Worm (Caenorhabditis elegans) whole organism, L2 larva: ENCODE results near the gene M153.5.

Source experiments
- C34F6.9 ChIP-seq: fragments of 150-350 bp; optimal IDR thresholded peaks from 2 replicates; lab custom pipeline; 2014; ENCODE audit warnings: missing biosample characterization, missing genetic modification characterization
- Y55F3AM.14 ChIP-seq: fragments of 200-800 bp; sonication (Bioruptor generic); optimal IDR thresholded peaks from 2 replicates; lab custom pipeline; 2018; ENCODE audit warnings: mild to moderate bottlenecking, missing genetic modification characterization, missing compliant biosample characterization
- ZK546.5 ChIP-seq: sonication (generic microtip); optimal IDR thresholded peaks from 2 replicates; lab custom pipeline; 2017; ENCODE audit warnings: missing biosample characterization, missing genetic modification characterization
- aly-2 ChIP-seq: fragments of 150-350 bp; optimal IDR thresholded peaks from 2 replicates; lab custom pipeline; 2014; ENCODE audit warnings: missing biosample characterization, missing genetic modification characterization
- ama-1 ChIP-seq: fragments of 150-350 bp; optimal IDR thresholded peaks from 2 replicates; lab custom pipeline; 2018; ENCODE audit warnings: inconsistent platforms
- blmp-1 ChIP-seq: sonication (generic microtip); optimal IDR thresholded peaks from 2 replicates; lab custom pipeline; 2017; ENCODE audit warnings: missing genetic modification characterization, mild to moderate bottlenecking, missing compliant biosample characterization, antibody characterized with exemption, moderate library complexity; ENCODE audit not compliant: insufficient read depth
- ceh-16 ChIP-seq: fragments of 150-350 bp; optimal IDR thresholded peaks from 2 replicates; lab custom pipeline; 2014; ENCODE audit warnings: missing biosample characterization, missing genetic modification characterization
- ceh-82 ChIP-seq: fragments of 150-350 bp; optimal IDR thresholded peaks from 2 replicates; lab custom pipeline; 2014; ENCODE audit warnings: missing biosample characterization, missing genetic modification characterization
- egl-27 ChIP-seq: sonication (generic microtip); optimal IDR thresholded peaks from 3 replicates; lab custom pipeline; 2017; ENCODE audit warnings: missing biosample characterization, missing genetic modification reagents, missing genetic modification characterization
- elt-1 ChIP-seq: fragments of 150-350 bp; optimal IDR thresholded peaks from 2 replicates; lab custom pipeline; 2014; ENCODE audit warnings: missing biosample characterization, missing genetic modification characterization
- gmeb-1 ChIP-seq: fragments of 150-350 bp; optimal IDR thresholded peaks from 2 replicates; lab custom pipeline; 2014; ENCODE audit warnings: missing biosample characterization, missing genetic modification characterization
- lin-11 ChIP-seq: fragments of 150-350 bp; sonication (generic microtip); optimal IDR thresholded peaks from 2 replicates; lab custom pipeline; 2014; ENCODE audit warnings: missing biosample characterization, missing genetic modification characterization, inconsistent platforms, mixed read lengths
- lin-13 ChIP-seq: fragments of 150-350 bp; optimal IDR thresholded peaks from 2 replicates; lab custom pipeline; 2014; ENCODE audit warnings: missing biosample characterization, missing genetic modification reagents, missing genetic modification characterization
- lin-39 ChIP-seq: fragments of 150-350 bp; optimal IDR thresholded peaks from 2 replicates; lab custom pipeline; 2014; ENCODE audit warnings: missing biosample characterization, missing genetic modification reagents, missing genetic modification characterization
- lsy-2 ChIP-seq, 2 experiments: fragments of 150-350 bp in 1 of 2; sonication (generic microtip) in 1 of 2; optimal IDR thresholded peaks; 2 replicates each; lab custom pipeline; 2014 to 2017; ENCODE audit warnings: missing biosample characterization in 2 of 2, missing genetic modification characterization in 2 of 2
- mbf-1 ChIP-seq: sonication (generic microtip); optimal IDR thresholded peaks from 2 replicates; lab custom pipeline; 2017; ENCODE audit warnings: missing biosample characterization, missing genetic modification characterization
- nhr-11 ChIP-seq: fragments of 150-350 bp; optimal IDR thresholded peaks from 2 replicates; lab custom pipeline; 2014; ENCODE audit warnings: missing biosample characterization, missing genetic modification characterization
- nhr-12 ChIP-seq: fragments of 150-350 bp; optimal IDR thresholded peaks from 2 replicates; lab custom pipeline; 2014; ENCODE audit warnings: missing biosample characterization, missing genetic modification characterization
- nhr-129 ChIP-seq: fragments of 150-350 bp; optimal IDR thresholded peaks from 2 replicates; lab custom pipeline; 2014; ENCODE audit warnings: missing biosample characterization, missing genetic modification characterization
- nhr-21 ChIP-seq: fragments of 150-350 bp; optimal IDR thresholded peaks from 2 replicates; lab custom pipeline; 2014; ENCODE audit warnings: missing biosample characterization, missing genetic modification characterization
- nhr-237 ChIP-seq: fragments of 150-350 bp; optimal IDR thresholded peaks from 2 replicates; lab custom pipeline; 2014; ENCODE audit warnings: missing biosample characterization, missing genetic modification characterization
- nhr-25 ChIP-seq: fragments of 150-350 bp; sonication (generic microtip); optimal IDR thresholded peaks from 3 replicates; lab custom pipeline; 2014; ENCODE audit warnings: missing biosample characterization, missing genetic modification characterization
- nhr-6 ChIP-seq: fragments of 150-350 bp; optimal IDR thresholded peaks from 2 replicates; lab custom pipeline; 2014; ENCODE audit warnings: missing biosample characterization, missing genetic modification characterization
- nhr-77 ChIP-seq: fragments of 150-350 bp; optimal IDR thresholded peaks from 2 replicates; lab custom pipeline; 2014; ENCODE audit warnings: missing biosample characterization, missing genetic modification characterization
- peb-1 ChIP-seq: fragments of 150-350 bp; optimal IDR thresholded peaks from 2 replicates; lab custom pipeline; 2014; ENCODE audit warnings: missing biosample characterization, missing genetic modification characterization
- sem-4 ChIP-seq: fragments of 150-350 bp; optimal IDR thresholded peaks from 2 replicates; lab custom pipeline; 2014; ENCODE audit warnings: missing biosample characterization, missing genetic modification reagents, missing genetic modification characterization
- skn-1 ChIP-seq: sonication (generic microtip); optimal IDR thresholded peaks from 2 replicates; lab custom pipeline; 2017; ENCODE audit warnings: missing biosample characterization, missing genetic modification characterization
- sma-3 ChIP-seq: sonication (generic microtip); optimal IDR thresholded peaks from 2 replicates; lab custom pipeline; 2016; ENCODE audit warnings: missing genetic modification reagents, missing genetic modification characterization, missing compliant biosample characterization
- sma-9 ChIP-seq, 2 experiments: fragments of 150-350 bp in 1 of 2; sonication (generic microtip) in 1 of 2; optimal IDR thresholded peaks; 2 replicates each; lab custom pipeline; 2014 to 2016; ENCODE audit warnings: missing genetic modification characterization in 2 of 2, mild to moderate bottlenecking in 1 of 2, missing biosample characterization in 1 of 2, missing compliant biosample characterization in 1 of 2, missing genetic modification reagents in 1 of 2, moderate library complexity in 1 of 2
- snpc-4 ChIP-seq: fragments of 150-350 bp; optimal IDR thresholded peaks from 2 replicates; lab custom pipeline; 2014; ENCODE audit warnings: missing biosample characterization, missing genetic modification characterization
- unc-39 ChIP-seq: fragments of 150-350 bp; optimal IDR thresholded peaks from 2 replicates; lab custom pipeline; 2014; ENCODE audit warnings: missing biosample characterization, missing genetic modification characterization
- unc-62 ChIP-seq: fragments of 150-350 bp; optimal IDR thresholded peaks from 2 replicates; lab custom pipeline; 2014; ENCODE audit warnings: missing biosample characterization, missing genetic modification reagents, missing genetic modification characterization
- zag-1 ChIP-seq: fragments of 150-350 bp; optimal IDR thresholded peaks from 2 replicates; lab custom pipeline; 2014; ENCODE audit warnings: missing biosample characterization, missing genetic modification characterization
- ztf-1 ChIP-seq: fragments of 200-800 bp; sonication (Bioruptor generic); conservative IDR thresholded peaks from 2 replicates; pipeline ENCODE4 v1.3.6; 2022; ENCODE audit warnings: missing genetic modification characterization, missing compliant biosample characterization
- ztf-11 ChIP-seq: sonication (generic microtip); optimal IDR thresholded peaks from 2 replicates; lab custom pipeline; 2017; ENCODE audit warnings: missing biosample characterization, missing genetic modification characterization
- ztf-4 ChIP-seq: fragments of 150-350 bp; optimal IDR thresholded peaks from 2 replicates; lab custom pipeline; 2014; ENCODE audit warnings: missing biosample characterization, missing genetic modification characterization

M153.5 gene

DNA sequence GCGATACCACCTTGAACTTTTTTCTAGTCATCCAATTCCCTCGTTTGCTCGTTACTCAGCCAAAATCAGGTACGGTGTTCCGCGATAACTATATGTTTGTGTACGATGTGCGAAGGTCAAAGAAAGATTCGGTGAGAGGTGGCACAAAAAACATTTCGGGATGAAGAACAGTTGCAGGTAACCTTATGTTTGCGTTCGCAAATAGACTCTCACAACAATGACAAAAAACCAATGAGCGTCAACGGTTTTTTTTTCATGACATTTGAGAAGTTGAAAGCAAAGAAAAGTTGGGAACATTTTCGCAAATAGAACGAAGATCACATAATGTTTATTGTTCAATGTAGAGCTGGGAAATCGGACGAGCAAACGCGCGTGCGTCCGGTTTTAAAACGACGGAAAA, 18.9 kb downstream of the M153.5 start:
- TF ChIP-seq unc-39 (tag; lab: Kevin White, UChicago) (no peak), lin-11 (tag; lab: Kevin White, UChicago) (no peak), ZK546.5 (tag; lab: Kevin White, UChicago) (no peak), zag-1 (no peak), ztf-11 (tag; lab: Kevin White, UChicago) (no peak), lin-13 (GFP tag; lab: Kevin White, UChicago) (no peak)

DNA sequence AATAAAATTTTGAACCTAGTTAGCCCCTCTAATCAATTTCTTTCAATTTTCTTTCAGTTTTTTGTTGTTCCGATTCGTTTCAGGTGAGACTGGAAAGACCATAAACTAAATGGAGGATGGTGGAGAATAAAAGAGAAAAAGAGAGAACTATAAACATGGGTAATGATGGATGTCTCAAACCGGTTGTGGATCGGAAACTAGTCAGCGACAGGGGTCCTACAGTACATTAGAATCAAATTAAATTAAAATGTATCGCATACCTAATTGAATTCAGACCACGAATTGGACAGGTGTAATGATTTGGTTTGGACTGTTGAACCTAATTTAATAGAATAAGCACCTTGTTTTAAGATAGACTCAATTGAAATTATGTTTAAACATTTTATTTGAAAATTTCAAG, 20.3 kb downstream of the M153.5 start:
- TF ChIP-seq sem-4 (tag; lab: Kevin White, UChicago), result peak; percentile 42
- TF ChIP-seq nhr-25, result peak; percentile 47
- no peak for TF ChIP-seq lsy-2 (tag; optimal IDR thresholded peaks at IDR 0.05; lab: Kevin White, UChicago)
- no peak for TF ChIP-seq aly-2
- TF ChIP-seq nhr-6 (tag; lab: Kevin White, UChicago), result no peak
- TF ChIP-seq snpc-4, result no peak
- TF ChIP-seq nhr-21 (tag; lab: Kevin White, UChicago), result no peak
- no peak for TF ChIP-seq C34F6.9 (tag; lab: Kevin White, UChicago)

DNA sequence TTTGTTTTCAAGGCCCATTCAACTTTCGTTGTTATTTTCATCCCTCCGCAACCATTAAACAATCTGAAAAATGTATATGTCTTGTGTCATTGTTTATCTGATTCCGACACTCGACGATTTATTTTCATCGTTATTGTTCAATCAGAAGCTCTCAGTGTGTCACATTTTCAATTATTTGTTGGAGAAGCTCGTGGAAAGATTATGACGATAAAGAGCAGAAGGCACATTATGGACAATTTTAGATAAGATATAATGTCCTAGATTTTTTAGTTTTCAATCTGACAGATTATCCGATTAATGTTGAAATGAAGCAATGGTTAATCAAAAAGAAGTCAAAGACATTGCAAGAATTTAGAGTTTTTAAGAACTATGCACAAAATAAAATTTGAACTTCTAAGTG, 21.1 kb downstream of the M153.5 start:
- TF ChIP-seq nhr-237 (no peak), ceh-16 (tag; lab: Kevin White, UChicago) (no peak), elt-1 (tag; lab: Kevin White, UChicago) (no peak), nhr-21 (tag; lab: Kevin White, UChicago) (no peak), sma-3 (GFP tag; lab: Kevin White, UChicago) (no peak), ama-1 (lab: Kevin White, UChicago) (no peak), nhr-11 (no peak), lin-11 (tag; lab: Kevin White, UChicago) (no peak), C34F6.9 (tag; lab: Kevin White, UChicago) (no peak), gmeb-1 (tag; lab: Kevin White, UChicago) (no peak), nhr-12 (tag; lab: Kevin White, UChicago) (no peak), ztf-4 (tag; lab: Kevin White, UChicago) (no peak)

DNA sequence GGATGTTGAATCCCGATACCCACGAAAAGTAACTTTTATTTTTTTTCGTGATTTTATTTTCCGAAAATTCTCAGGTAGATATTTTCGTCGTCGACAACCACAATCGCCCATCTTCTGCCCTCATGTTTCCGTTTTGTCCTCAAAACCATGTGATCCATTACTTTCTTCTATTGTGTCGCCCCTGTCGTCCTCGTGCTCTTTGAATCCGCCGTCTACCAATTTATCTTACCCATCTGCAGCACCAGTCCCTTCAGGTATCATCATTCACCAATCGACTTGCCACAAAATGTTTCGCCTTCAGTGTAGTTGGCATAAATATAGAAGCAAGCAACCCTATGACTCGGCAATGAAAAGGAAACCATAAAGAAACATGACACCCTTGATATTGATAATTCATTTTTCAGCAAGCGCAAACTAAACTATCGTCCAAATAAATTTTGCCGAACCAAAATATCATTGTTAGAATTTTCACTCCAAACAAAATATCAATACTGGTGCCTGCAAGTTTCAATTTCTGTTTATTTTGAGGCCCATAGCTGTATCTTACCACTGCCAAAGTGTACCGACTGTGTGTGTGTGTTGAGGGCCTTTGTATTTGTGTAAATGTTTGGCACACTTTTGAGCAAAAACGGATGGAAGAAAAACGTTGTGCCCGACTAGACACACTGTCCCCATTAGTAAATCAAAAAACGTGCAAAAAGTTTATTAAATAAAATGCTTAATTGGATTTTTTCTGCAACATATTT, 24.0 kb downstream of the M153.5 start:
- TF ChIP-seq blmp-1 (tag; lab: Kevin White, UChicago), result no peak
- TF ChIP-seq lsy-2 (tag; optimal IDR thresholded peaks at IDR 0.05; lab: Kevin White, UChicago), result peak in 1 of 2 experiments; percentile 15
- TF ChIP-seq unc-62 (GFP tag; lab: Kevin White, UChicago), result no peak
- no peak for TF ChIP-seq C34F6.9 (tag; lab: Kevin White, UChicago)
- TF ChIP-seq lin-39 (tag; lab: Kevin White, UChicago), result no peak
- peak; percentile 70 for TF ChIP-seq nhr-129 (tag; lab: Kevin White, UChicago)

DNA sequence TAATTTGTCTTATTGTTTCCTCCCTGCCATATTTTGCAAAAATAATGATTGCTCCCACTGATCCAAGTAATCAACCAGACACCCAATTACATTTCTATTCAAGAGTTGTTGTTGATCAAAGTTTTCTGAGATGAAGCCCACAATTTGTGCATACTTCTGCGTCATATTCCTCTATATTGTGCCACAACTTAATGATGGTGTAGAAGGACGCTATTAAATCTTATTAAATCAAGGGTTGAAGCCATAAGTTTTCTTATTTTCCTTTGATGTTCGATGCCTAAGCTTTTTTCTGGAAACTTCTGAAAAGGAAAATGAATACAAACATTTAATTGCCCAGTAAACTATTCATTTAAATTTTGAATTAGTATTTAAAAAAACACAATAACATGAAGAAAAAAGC, 25.0 kb downstream of the M153.5 start:
- TF ChIP-seq sma-3 (GFP tag; lab: Kevin White, UChicago) (no peak), Y55F3AM.14 (GFP tag; lab: Kevin White, UChicago) (no peak), nhr-77 (tag; lab: Kevin White, UChicago) (no peak), gmeb-1 (tag; lab: Kevin White, UChicago) (no peak)

DNA sequence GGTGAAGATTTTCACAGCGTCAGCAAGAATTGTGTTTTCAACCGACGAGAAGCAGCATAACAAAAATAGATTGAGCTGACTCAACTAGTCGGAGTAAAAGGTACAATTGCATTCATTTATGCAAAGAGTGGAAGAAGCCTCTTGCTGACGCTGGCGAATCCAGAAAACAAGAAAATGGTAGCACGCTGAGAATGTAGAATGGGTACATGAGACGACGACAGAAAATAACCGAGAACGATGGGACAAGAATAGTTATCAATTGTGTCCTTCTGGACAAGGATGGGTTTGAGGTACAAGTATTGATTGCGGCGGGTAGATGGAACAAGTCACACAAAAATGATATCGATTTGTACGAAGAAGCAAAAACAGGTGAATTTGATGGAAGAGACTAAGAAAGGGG, 25.6 kb downstream of the M153.5 start:
- TF ChIP-seq nhr-25, result no peak
- TF ChIP-seq skn-1 (tag; lab: Kevin White, UChicago), result no peak
- TF ChIP-seq nhr-12 (tag; lab: Kevin White, UChicago), result no peak
- no peak for TF ChIP-seq ZK546.5 (tag; lab: Kevin White, UChicago)
- TF ChIP-seq sem-4 (tag; lab: Kevin White, UChicago), result no peak
- no peak for TF ChIP-seq snpc-4
- TF ChIP-seq mbf-1, result no peak
- TF ChIP-seq sma-9 (GFP tag; optimal IDR thresholded peaks at IDR 0.05; lab: Kevin White, UChicago), result no peak
- TF ChIP-seq sma-9 (tag; optimal IDR thresholded peaks at IDR 0.05; lab: Kevin White, UChicago), result no peak
- TF ChIP-seq peb-1 (tag; lab: Kevin White, UChicago), result no peak
- TF ChIP-seq nhr-11, result no peak
- no peak for TF ChIP-seq sma-3 (GFP tag; lab: Kevin White, UChicago)
- no peak for TF ChIP-seq lin-13 (GFP tag; lab: Kevin White, UChicago)
- no peak for TF ChIP-seq unc-39 (tag; lab: Kevin White, UChicago)
- no peak for TF ChIP-seq ceh-82
- no peak for TF ChIP-seq nhr-21 (tag; lab: Kevin White, UChicago)
- TF ChIP-seq ztf-1 (GFP tag; lab: Robert Waterston, UW), result no peak
- TF ChIP-seq nhr-129 (tag; lab: Kevin White, UChicago), result no peak
- TF ChIP-seq egl-27 (tag; lab: Kevin White, UChicago), result no peak
- TF ChIP-seq unc-62 (GFP tag; lab: Kevin White, UChicago), result no peak
- TF ChIP-seq, all 48 proteins: peak for 0
